Worm (Caenorhabditis elegans): ENCODE results near the gene F45H10.2.

DNA sequence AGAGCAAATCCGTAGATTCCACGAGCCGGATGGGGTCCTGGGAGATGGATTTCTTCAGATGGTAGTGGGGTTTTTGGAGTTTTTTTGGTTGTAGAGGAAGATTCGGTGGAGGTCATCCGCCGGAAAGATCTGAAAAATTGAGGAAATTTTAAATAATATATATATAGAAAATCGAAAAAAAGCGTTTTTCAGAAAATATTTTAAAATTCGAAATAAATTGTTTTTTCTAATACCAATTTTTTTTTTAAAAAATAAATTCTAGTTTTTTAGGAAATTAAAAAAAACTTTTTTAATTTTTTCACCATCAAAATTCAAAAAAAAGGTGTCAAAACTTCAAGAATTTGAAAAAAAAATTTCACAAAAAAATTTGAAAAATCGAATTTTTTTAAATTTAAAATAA is 48.1 kb upstream of the F45H10.2 start, which contains the start of the genes noa-1 and Y48E1B.17:
- TF ChIP-seq mdl-1 (tag; optimal IDR thresholded peaks at IDR 0.05) (no peak), blmp-1 (tag; optimal IDR thresholded peaks at IDR 0.05; ENCODE audit: insufficient read depth) (no peak), lin-13 (GFP tag; optimal IDR thresholded peaks at IDR 0.05) (no peak), nhr-25 (tag; optimal IDR thresholded peaks at IDR 0.05) (no peak), nhr-12 (tag; optimal IDR thresholded peaks at IDR 0.05) (no peak), ztf-11 (tag; optimal IDR thresholded peaks at IDR 0.05) (no peak), mab-5 (tag; optimal IDR thresholded peaks at IDR 0.05) (no peak), unc-55 (GFP tag; optimal IDR thresholded peaks at IDR 0.05) (no peak), nhr-23 (tag; optimal IDR thresholded peaks at IDR 0.05) (no peak), ceh-82 (tag; optimal IDR thresholded peaks at IDR 0.05) (no peak), lsy-2 (tag; optimal IDR thresholded peaks at IDR 0.05) (no peak), skn-1 (tag; optimal IDR thresholded peaks at IDR 0.05) (no peak), ztf-1 (GFP tag; conservative IDR thresholded peaks at IDR 0.05) (no peak), fos-1 (tag; optimal IDR thresholded peaks at IDR 0.05) (no peak)

All from whole organism, L2 larva.